Worm (Caenorhabditis elegans): ENCODE data around the gene Y9C12A.1.

ce11 chrX:729062-729461, 46.5 kb upstream of the Y9C12A.1 start:
- TF ChIP-seq mls-2 (tag; optimal IDR thresholded peaks at IDR 0.05) (no peak), nhr-12 (tag; optimal IDR thresholded peaks at IDR 0.05) (no peak)
